Fruit fly (Drosophila melanogaster) whole organism, adult: ENCODE results near the gene SrpRalpha.

ENCODE experiments used
- CG11617 ChIP-seq: fragments of 200-800 bp; sonication (Bioruptor generic); optimal IDR thresholded peaks from 2 replicates; lab custom pipeline; 2017; ENCODE audit warnings: mild to moderate bottlenecking, missing biosample characterization, missing genetic modification reagents, missing genetic modification characterization
- CG12768 ChIP-seq: fragments of 200-800 bp; sonication (Bioruptor generic); optimal IDR thresholded peaks from 2 replicates; lab custom pipeline; 2017; ENCODE audit warnings: missing biosample characterization, missing genetic modification characterization, mild to moderate bottlenecking, moderate library complexity, missing genetic modification reagents
- CG33017 ChIP-seq: fragments of 200-800 bp; sonication (Bioruptor generic); optimal IDR thresholded peaks from 2 replicates; lab custom pipeline; 2018; ENCODE audit warnings: missing biosample characterization, mild to moderate bottlenecking, missing genetic modification characterization, moderate library complexity
- CG7101 ChIP-seq: fragments of 200-800 bp; sonication (Bioruptor generic); optimal IDR thresholded peaks from 2 replicates; lab custom pipeline; 2018; ENCODE audit warnings: missing biosample characterization, mild to moderate bottlenecking, missing genetic modification characterization, moderate library complexity
- cic ChIP-seq: fragments of 200-800 bp; sonication (Bioruptor generic); optimal IDR thresholded peaks from 2 replicates; lab custom pipeline; 2017; ENCODE audit warnings: missing biosample characterization, mild to moderate bottlenecking, missing genetic modification characterization, moderate library complexity
- kay ChIP-seq: fragments of 200-800 bp; sonication (Bioruptor generic); peaks from one replicate; lab custom pipeline; 2016; ENCODE audit warnings: missing biosample characterization, missing genetic modification characterization, borderline replicate concordance
- ovo ChIP-seq: fragments of 200-800 bp; sonication (Bioruptor generic); optimal IDR thresholded peaks from 2 replicates; lab custom pipeline; 2016; ENCODE audit warnings: missing biosample characterization, missing genetic modification characterization
- pad ChIP-seq: fragments of 200-800 bp; sonication (Bioruptor generic); optimal IDR thresholded peaks from 3 replicates; lab custom pipeline; 2017; ENCODE audit warnings: missing biosample characterization, missing genetic modification characterization, mild to moderate bottlenecking, moderate library complexity, missing genetic modification reagents
- toe ChIP-seq: fragments of 200-800 bp; sonication (Bioruptor generic); optimal IDR thresholded peaks from 2 replicates; lab custom pipeline; 2016; ENCODE audit warnings: missing biosample characterization, missing genetic modification characterization

DNA sequence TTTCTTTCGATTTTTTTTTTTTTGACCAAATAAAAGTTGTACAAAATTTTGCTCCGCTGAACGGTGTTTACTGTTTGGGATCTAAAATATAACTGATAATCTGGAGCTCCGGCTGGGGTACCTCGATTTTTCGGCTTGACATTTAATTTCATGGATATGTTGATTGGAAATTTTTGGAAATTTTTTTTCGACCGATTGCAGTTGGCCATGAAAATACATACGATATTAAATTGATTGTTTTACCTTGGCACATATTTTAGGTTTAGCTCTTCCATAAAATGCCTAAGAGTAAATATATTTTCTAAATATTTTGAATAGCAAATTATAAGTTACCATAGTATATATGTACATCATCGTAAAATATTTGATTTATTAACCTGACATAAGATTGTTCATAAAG is 41.7 kb upstream of the SrpRalpha start, which contains the start of gene CG1394:
- no peak for TF ChIP-seq ovo (GFP tag; lab: Kevin White, UChicago)
- no peak for TF ChIP-seq cic (GFP tag; lab: Kevin White, UChicago)
- no peak for TF ChIP-seq CG33017
- no peak for TF ChIP-seq toe (GFP tag; lab: Kevin White, UChicago)
- no peak for TF ChIP-seq CG11617 (GFP tag; lab: Kevin White, UChicago)
- no peak for TF ChIP-seq CG12768 (GFP tag; lab: Kevin White, UChicago)
- TF ChIP-seq pad (GFP tag; lab: Kevin White, UChicago) = no peak
- no peak for TF ChIP-seq kay (GFP tag; lab: Kevin White, UChicago)
- TF ChIP-seq CG7101 (tag; lab: Kevin White, UChicago) = no peak
